Worm (Caenorhabditis elegans) whole organism, mixed stage, embryonic: ENCODE data around the gene C01G10.15.
A peak's percentile ranks its signal among the peaks of the same experiment; 100 is the strongest.

Experiments
- M03D4.4 ChIP-seq: sonication (generic microtip); optimal IDR thresholded peaks from 2 replicates; lab custom pipeline; 2017; ENCODE audit warnings: mild to moderate bottlenecking, missing genetic modification characterization, missing compliant biosample characterization
- bed-3 ChIP-seq: fragments of 200-800 bp; sonication (Bioruptor generic); optimal IDR thresholded peaks from 3 replicates; lab custom pipeline; 2018; ENCODE audit warnings: mild to moderate bottlenecking, missing genetic modification characterization, moderate library complexity, missing compliant biosample characterization
- blmp-1 ChIP-seq: fragments of 150-350 bp; optimal IDR thresholded peaks from 2 replicates; lab custom pipeline; 2014; ENCODE audit warnings: missing biosample characterization, missing genetic modification characterization
- ceh-39 ChIP-seq: fragments of 150-350 bp; optimal IDR thresholded peaks from 2 replicates; lab custom pipeline; 2014; ENCODE audit warnings: missing biosample characterization, missing genetic modification characterization
- ceh-43 ChIP-seq: fragments of 200-800 bp; sonication (Bioruptor generic); optimal IDR thresholded peaks from 2 replicates; lab custom pipeline; 2018; ENCODE audit warnings: mild to moderate bottlenecking, missing genetic modification characterization, moderate library complexity, missing compliant biosample characterization
- ceh-83 ChIP-seq: fragments of 200-800 bp; sonication (Bioruptor generic); optimal IDR thresholded peaks from 2 replicates; lab custom pipeline; 2018; ENCODE audit warnings: mild to moderate bottlenecking, missing genetic modification characterization, missing compliant biosample characterization
- ces-1 ChIP-seq: fragments of 150-350 bp; optimal IDR thresholded peaks from 2 replicates; lab custom pipeline; 2014; ENCODE audit warnings: missing biosample characterization, missing genetic modification reagents, missing genetic modification characterization
- cnd-1 ChIP-seq: fragments of 200-800 bp; sonication (Bioruptor generic); optimal IDR thresholded peaks from 2 replicates; lab custom pipeline; 2018; ENCODE audit warnings: mild to moderate bottlenecking, missing genetic modification characterization, missing compliant biosample characterization
- drap-1 ChIP-seq: fragments of 200-800 bp; sonication (Bioruptor generic); optimal IDR thresholded peaks from 3 replicates; lab custom pipeline; 2018; ENCODE audit warnings: mild to moderate bottlenecking, missing genetic modification characterization, missing compliant biosample characterization
- elt-1 ChIP-seq: sonication (generic microtip); optimal IDR thresholded peaks from 2 replicates; lab custom pipeline; 2017; ENCODE audit warnings: missing genetic modification characterization, mild to moderate bottlenecking, missing compliant biosample characterization, antibody characterized with exemption, moderate library complexity, borderline replicate concordance; ENCODE audit not compliant: insufficient read depth
- elt-3 ChIP-seq: fragments of 150-350 bp; optimal IDR thresholded peaks from 2 replicates; lab custom pipeline; 2014; ENCODE audit warnings: missing biosample characterization, missing genetic modification characterization
- flh-1 ChIP-seq: fragments of 200-800 bp; sonication (Bioruptor generic); optimal IDR thresholded peaks from 2 replicates; lab custom pipeline; 2018; ENCODE audit warnings: mild to moderate bottlenecking, missing genetic modification characterization, moderate library complexity, missing compliant biosample characterization
- ham-2 ChIP-seq: fragments of 200-800 bp; sonication (Bioruptor generic); optimal IDR thresholded peaks from 2 replicates; lab custom pipeline; 2018; ENCODE audit warnings: mild to moderate bottlenecking, missing genetic modification characterization, missing compliant biosample characterization
- hlh-1 ChIP-seq: fragments of 150-350 bp; optimal IDR thresholded peaks from 2 replicates; lab custom pipeline; 2014; ENCODE audit warnings: missing biosample characterization, missing genetic modification reagents, missing genetic modification characterization
- lin-13 ChIP-seq: fragments of 150-350 bp; optimal IDR thresholded peaks from 2 replicates; lab custom pipeline; 2014; ENCODE audit warnings: missing biosample characterization, missing genetic modification characterization
- lin-32 ChIP-seq: fragments of 200-800 bp; sonication (Bioruptor generic); optimal IDR thresholded peaks from 2 replicates; lab custom pipeline; 2018; ENCODE audit warnings: mild to moderate bottlenecking, missing genetic modification characterization, missing compliant biosample characterization
- lsy-2 ChIP-seq: fragments of 150-350 bp; optimal IDR thresholded peaks from 2 replicates; lab custom pipeline; 2014; ENCODE audit warnings: missing biosample characterization, missing genetic modification characterization
- mab-5 ChIP-seq: fragments of 150-350 bp; optimal IDR thresholded peaks from 2 replicates; lab custom pipeline; 2014; ENCODE audit warnings: missing biosample characterization, missing genetic modification characterization
- mep-1 ChIP-seq: fragments of 150-350 bp; optimal IDR thresholded peaks from 2 replicates; lab custom pipeline; 2017; ENCODE audit warnings: missing biosample characterization, missing genetic modification reagents, missing genetic modification characterization, inconsistent platforms
- mls-2 ChIP-seq: sonication (generic microtip); optimal IDR thresholded peaks from 2 replicates; lab custom pipeline; 2016; ENCODE audit warnings: mild to moderate bottlenecking, missing genetic modification characterization, moderate library complexity, missing compliant biosample characterization
- nhr-12 ChIP-seq: fragments of 150-350 bp; optimal IDR thresholded peaks from 2 replicates; lab custom pipeline; 2014; ENCODE audit warnings: missing biosample characterization, missing genetic modification characterization
- nhr-2 ChIP-seq: fragments of 150-350 bp; optimal IDR thresholded peaks from 2 replicates; lab custom pipeline; 2014; ENCODE audit warnings: missing biosample characterization, missing genetic modification characterization
- nhr-237 ChIP-seq: fragments of 150-350 bp; optimal IDR thresholded peaks from 2 replicates; lab custom pipeline; 2014; ENCODE audit warnings: missing biosample characterization, missing genetic modification characterization
- nhr-28 ChIP-seq: fragments of 150-350 bp; optimal IDR thresholded peaks from 2 replicates; lab custom pipeline; 2014; ENCODE audit warnings: missing biosample characterization, missing genetic modification characterization
- nhr-76 ChIP-seq: sonication (generic microtip); optimal IDR thresholded peaks from 2 replicates; lab custom pipeline; 2017; ENCODE audit warnings: missing biosample characterization, missing genetic modification characterization
- pha-4 ChIP-seq: fragments of 150-350 bp; optimal IDR thresholded peaks from 2 replicates; lab custom pipeline; 2018; ENCODE audit warnings: missing biosample characterization, missing genetic modification reagents, missing genetic modification characterization
- sem-2 ChIP-seq: fragments of 200-800 bp; sonication (Bioruptor generic); optimal IDR thresholded peaks from 2 replicates; lab custom pipeline; 2018; ENCODE audit warnings: mild to moderate bottlenecking, missing genetic modification characterization, missing compliant biosample characterization
- snpc-4 ChIP-seq: fragments of 150-350 bp; optimal IDR thresholded peaks from 2 replicates; lab custom pipeline; 2014; ENCODE audit warnings: missing biosample characterization, missing genetic modification characterization
- sptf-1 ChIP-seq: sonication (generic microtip); optimal IDR thresholded peaks from 2 replicates; lab custom pipeline; 2017; ENCODE audit warnings: mild to moderate bottlenecking, missing genetic modification characterization, moderate library complexity, missing compliant biosample characterization
- tbx-8 ChIP-seq: fragments of 200-800 bp; sonication (Bioruptor generic); optimal IDR thresholded peaks from 2 replicates; lab custom pipeline; 2018; ENCODE audit warnings: mild to moderate bottlenecking, missing genetic modification characterization, moderate library complexity, missing compliant biosample characterization
- unc-120 ChIP-seq: sonication (generic microtip); optimal IDR thresholded peaks from 2 replicates; lab custom pipeline; 2017; ENCODE audit warnings: missing genetic modification characterization, missing compliant biosample characterization; ENCODE audit not compliant: poor library complexity, severe bottlenecking
- unc-39 ChIP-seq: fragments of 150-350 bp; optimal IDR thresholded peaks from 2 replicates; lab custom pipeline; 2014; ENCODE audit warnings: missing biosample characterization, missing genetic modification characterization
- unc-62 ChIP-seq: fragments of 150-350 bp; optimal IDR thresholded peaks from 2 replicates; lab custom pipeline; 2014; ENCODE audit warnings: missing biosample characterization, missing genetic modification reagents, missing genetic modification characterization
- zip-8 ChIP-seq: fragments of 150-350 bp; optimal IDR thresholded peaks from 2 replicates; lab custom pipeline; 2014; ENCODE audit warnings: missing biosample characterization, missing genetic modification characterization
- ztf-11 ChIP-seq: fragments of 150-350 bp; optimal IDR thresholded peaks from 2 replicates; lab custom pipeline; 2014; ENCODE audit warnings: missing biosample characterization, missing genetic modification characterization

Gene C01G10.15

ce11 chrV:15089438-15089837, 2.3 kb upstream of the C01G10.15 start, which contains the start of the genes C01G10.5 and C01G10.4:
Gene C01G10.5, minus strand, starts transcription at chrV:15089538.
Gene C01G10.4, plus strand, starts transcription at chrV:15089740.
- no peak for TF ChIP-seq ceh-39 (tag; lab: Kevin White, UChicago)
- no peak for TF ChIP-seq nhr-28 (tag; lab: Kevin White, UChicago)
- TF ChIP-seq ces-1 (GFP tag; lab: Kevin White, UChicago): no peak
- TF ChIP-seq sem-2 (GFP tag; lab: Kevin White, UChicago): no peak
- TF ChIP-seq drap-1: no peak
- TF ChIP-seq pha-4 (tag; lab: Kevin White, UChicago): no peak
- no peak for TF ChIP-seq flh-1 (GFP tag; lab: Kevin White, UChicago)
- TF ChIP-seq tbx-8 (GFP tag; lab: Kevin White, UChicago): no peak
- TF ChIP-seq snpc-4 (tag; lab: Kevin White, UChicago): no peak
- no peak for TF ChIP-seq elt-3 (tag; lab: Kevin White, UChicago)
- TF ChIP-seq mep-1 (tag; lab: Kevin White, UChicago): no peak
- TF ChIP-seq blmp-1: no peak
- TF ChIP-seq unc-120 (tag; lab: Kevin White, UChicago): no peak

ce11 chrV:15088613-15089012, 1.5 kb upstream of the C01G10.15 start, which contains the start of gene C01G10.18:
Gene C01G10.18, minus strand, starts transcription at chrV:15088713.
- TF ChIP-seq unc-39 (tag; lab: Kevin White, UChicago) (no peak), mab-5 (tag; lab: Kevin White, UChicago) (no peak), elt-3 (tag; lab: Kevin White, UChicago) (no peak), sem-2 (GFP tag; lab: Kevin White, UChicago) (no peak), ces-1 (GFP tag; lab: Kevin White, UChicago) (no peak), unc-62 (GFP tag; lab: Kevin White, UChicago) (no peak), mep-1 (tag; lab: Kevin White, UChicago) (no peak), nhr-12 (tag; lab: Kevin White, UChicago) (no peak), blmp-1 (no peak)

ce11 chrV:15085335-15085800, 1.7 kb downstream of the C01G10.15 start, which contains the start of the genes ahsa-1 and C01G10.7:
Gene ahsa-1, minus strand, starts transcription at chrV:15085385.
Gene C01G10.7, plus strand, starts transcription at chrV:15085747.
- no peak for TF ChIP-seq unc-62 (GFP tag; lab: Kevin White, UChicago)
- TF ChIP-seq nhr-237 (tag; lab: Kevin White, UChicago): peak; percentile 90
- TF ChIP-seq ceh-83 (GFP tag; lab: Kevin White, UChicago): no peak
- TF ChIP-seq lsy-2 (tag; lab: Kevin White, UChicago): peak; percentile 73
- peak; percentile 70 for TF ChIP-seq drap-1
- TF ChIP-seq nhr-28 (tag; lab: Kevin White, UChicago): no peak
- no peak for TF ChIP-seq cnd-1 (tag; lab: Kevin White, UChicago)
- TF ChIP-seq zip-8 (tag; lab: Kevin White, UChicago): no peak
- peak; percentile 70 for TF ChIP-seq sptf-1 (tag; lab: Kevin White, UChicago)
- peak; percentile 70 for TF ChIP-seq ceh-43
- TF ChIP-seq ztf-11 (tag; lab: Kevin White, UChicago): no peak
- peak; percentile 44 for TF ChIP-seq lin-13 (tag; lab: Kevin White, UChicago)
- peak; percentile 61 for TF ChIP-seq mab-5 (tag; lab: Kevin White, UChicago)
- TF ChIP-seq ces-1 (GFP tag; lab: Kevin White, UChicago): peak; percentile 97
- TF ChIP-seq ham-2 (GFP tag; lab: Kevin White, UChicago): no peak
- TF ChIP-seq bed-3 (GFP tag; lab: Kevin White, UChicago): no peak
- no peak for TF ChIP-seq unc-120 (tag; lab: Kevin White, UChicago)
- TF ChIP-seq hlh-1 (tag; lab: Kevin White, UChicago): peak; percentile 2
- peak; percentile 44 for TF ChIP-seq M03D4.4
- TF ChIP-seq mep-1 (tag; lab: Kevin White, UChicago): peak; percentile 87
- TF ChIP-seq pha-4 (tag; lab: Kevin White, UChicago): peak; percentile 46
- TF ChIP-seq ceh-39 (tag; lab: Kevin White, UChicago): peak; percentile 73
- no peak for TF ChIP-seq blmp-1
- no peak for TF ChIP-seq elt-3 (tag; lab: Kevin White, UChicago)
- TF ChIP-seq sem-2 (GFP tag; lab: Kevin White, UChicago): no peak
- no peak for TF ChIP-seq tbx-8 (GFP tag; lab: Kevin White, UChicago)
- no peak for TF ChIP-seq elt-1 (tag; lab: Kevin White, UChicago)
- TF ChIP-seq mls-2 (tag; lab: Kevin White, UChicago): peak; percentile 39
- TF ChIP-seq lin-32 (GFP tag; lab: Kevin White, UChicago): peak; percentile 56
- TF ChIP-seq unc-39 (tag; lab: Kevin White, UChicago): no peak
- no peak for TF ChIP-seq flh-1 (GFP tag; lab: Kevin White, UChicago)
- TF ChIP-seq nhr-76 (tag; lab: Kevin White, UChicago): no peak
- TF ChIP-seq nhr-2 (tag; lab: Kevin White, UChicago): no peak
- no peak for TF ChIP-seq nhr-12 (tag; lab: Kevin White, UChicago)
- no peak for TF ChIP-seq snpc-4 (tag; lab: Kevin White, UChicago)
